Worm (Caenorhabditis elegans) whole organism, early embryonic: Measurements from ENCODE around the gene C49C8.1.

ENCODE experiments used
- B0310.2 ChIP-seq: sonication (generic microtip); optimal IDR thresholded peaks from 2 replicates; lab custom pipeline; 2016; ENCODE audit warnings: mild to moderate bottlenecking, missing genetic modification characterization, missing compliant biosample characterization
- F13C5.2 ChIP-seq: sonication (generic microtip); optimal IDR thresholded peaks from 2 replicates; lab custom pipeline; 2017; ENCODE audit warnings: mild to moderate bottlenecking, missing genetic modification characterization, inconsistent platforms, missing compliant biosample characterization
- ama-1 ChIP-seq: fragments of 150-350 bp; optimal IDR thresholded peaks from 2 replicates; lab custom pipeline; 2014
- ets-7 ChIP-seq: sonication (generic microtip); optimal IDR thresholded peaks from 2 replicates; lab custom pipeline; 2016; ENCODE audit warnings: missing genotype, missing genetic modification characterization, missing compliant biosample characterization
- hmbx-1 ChIP-seq: sonication (generic microtip); optimal IDR thresholded peaks from 2 replicates; lab custom pipeline; 2016; ENCODE audit warnings: mild to moderate bottlenecking, missing genetic modification characterization, missing compliant biosample characterization
- hmg-4 ChIP-seq: fragments of 200-800 bp; sonication (Bioruptor generic); optimal IDR thresholded peaks from 2 replicates; lab custom pipeline; 2018; ENCODE audit warnings: mild to moderate bottlenecking, missing genetic modification characterization, missing compliant biosample characterization
- pes-1 ChIP-seq: fragments of 200-800 bp; sonication (Bioruptor generic); IDR thresholded peaks from 2 replicates; pipeline ENCODE4 v1.3.6; 2022; ENCODE audit warnings: missing genetic modification reagents, missing genetic modification characterization, missing compliant biosample characterization
- scrt-1 ChIP-seq: fragments of 200-800 bp; sonication (Bioruptor generic); IDR thresholded peaks from 2 replicates; pipeline ENCODE4 v1.3.6; 2022; ENCODE audit warnings: missing genetic modification characterization, missing compliant biosample characterization
- tbx-37 ChIP-seq: fragments of 200-800 bp; sonication (Bioruptor generic); conservative IDR thresholded peaks from 2 replicates; pipeline ENCODE4 v1.3.6; 2022; ENCODE audit warnings: missing genetic modification reagents, missing genetic modification characterization, missing compliant biosample characterization
- tra-4 ChIP-seq: sonication (generic microtip); optimal IDR thresholded peaks from 2 replicates; lab custom pipeline; 2017; ENCODE audit warnings: missing genetic modification characterization, missing compliant biosample characterization

ce11 chrIV:8629609-8630052 lies 24.7 kb upstream of the C49C8.1 start:
- TF ChIP-seq ama-1 (lab: Kevin White, UChicago) (no peak), tbx-37 (no peak), tra-4 (tag; lab: Kevin White, UChicago) (no peak), pes-1 (GFP tag; lab: Robert Waterston, UW) (no peak), hmbx-1 (tag; lab: Kevin White, UChicago) (no peak), B0310.2 (tag; lab: Kevin White, UChicago) (no peak), hmg-4 (GFP tag; lab: Kevin White, UChicago) (no peak), scrt-1 (GFP tag; lab: Robert Waterston, UW) (no peak), F13C5.2 (no peak), ets-7 (tag; lab: Kevin White, UChicago) (no peak)
